Worm (Caenorhabditis elegans): Measurements from ENCODE around the gene T12A7.2.

DNA sequence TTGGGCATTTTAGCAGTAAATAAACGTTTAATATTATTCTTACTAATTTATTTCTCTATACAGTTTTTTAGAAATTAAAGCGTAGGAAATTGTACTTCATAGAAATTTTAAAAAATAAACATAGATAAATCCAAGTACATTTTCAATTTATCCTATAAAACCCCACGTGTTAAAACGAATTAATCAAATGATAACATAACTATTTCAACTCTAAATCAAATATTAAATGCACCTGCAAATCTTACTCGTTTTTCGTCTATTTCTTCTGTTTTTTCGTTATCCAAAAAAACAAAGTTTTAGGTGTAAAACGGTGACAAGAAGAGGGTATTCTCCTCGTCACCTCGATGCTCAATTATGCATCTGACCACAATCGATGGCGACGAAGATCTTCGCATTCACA, 25.9 kb downstream of the T12A7.2 start, which contains the start of gene K01A6.6:
- TF ChIP-seq flt-1 (GFP tag; IDR thresholded peaks at IDR 0.05) (no peak), tab-1 (GFP tag; IDR thresholded peaks at IDR 0.05) (no peak)

Measured in whole organism, midembryonic.